Worm (Caenorhabditis elegans) whole organism, L4/young adult: ENCODE measurements around the gene clh-5.

ENCODE experiments used
- W03F9.2 ChIP-seq: fragments of 150-350 bp; optimal IDR thresholded peaks from 2 replicates; lab custom pipeline; 2014; ENCODE audit warnings: missing biosample characterization, missing genetic modification characterization
- dao-5 ChIP-seq: sonication (generic microtip); optimal IDR thresholded peaks from 2 replicates; lab custom pipeline; 2016; ENCODE audit warnings: missing genotype, missing genetic modification characterization, moderate library complexity, missing compliant biosample characterization
- him-1 ChIP-seq: sonication (generic microtip); optimal IDR thresholded peaks from 2 replicates; lab custom pipeline; 2016; ENCODE audit warnings: missing genotype, missing genetic modification reagents, missing genetic modification characterization, missing compliant biosample characterization

- TF ChIP-seq him-1 (tag; lab: Kevin White, UChicago) (no peak), dao-5 (tag; lab: Kevin White, UChicago) (no peak), W03F9.2 (tag; lab: Kevin White, UChicago) (peak; percentile 42)
Measured at ce11 chrII:9094247-9094790, 4.1 kb downstream of the clh-5 start.
